Fruit fly (Drosophila melanogaster) whole organism, prepupa: Measurements from ENCODE around the gene CG9676.

ENCODE experiments used
- Blimp-1 ChIP-seq: fragments of 200-800 bp; sonication (Bioruptor generic); optimal IDR thresholded peaks from 3 replicates; lab custom pipeline; 2017; ENCODE audit warnings: missing biosample characterization, missing genetic modification characterization, mild to moderate bottlenecking, moderate library complexity, missing genetic modification reagents
- OdsH ChIP-seq: fragments of 200-800 bp; sonication (Bioruptor generic); optimal IDR thresholded peaks from 3 replicates; lab custom pipeline; 2016; ENCODE audit warnings: missing biosample characterization, missing genetic modification characterization
- Smox ChIP-seq: fragments of 200-800 bp; sonication (Bioruptor generic); optimal IDR thresholded peaks from 3 replicates; lab custom pipeline; 2016; ENCODE audit warnings: missing biosample characterization, missing genetic modification characterization
- fd85E ChIP-seq: fragments of 200-800 bp; sonication (Bioruptor generic); optimal IDR thresholded peaks from 3 replicates; lab custom pipeline; 2016; ENCODE audit warnings: missing biosample characterization, missing genetic modification characterization

dm6 chrX:16687400-16688105, 12.4 kb downstream of the CG9676 start:
- TF ChIP-seq OdsH (GFP tag; lab: Kevin White, UChicago) (no peak), Smox (GFP tag; lab: Kevin White, UChicago) (no peak), fd85E (GFP tag; lab: Kevin White, UChicago) (no peak), Blimp-1 (no peak)
